Worm (Caenorhabditis elegans) whole organism, midembryonic: ENCODE measurements around the gene let-653.

Experiments used
- T22C8.4 ChIP-seq: fragments of 200-800 bp; sonication (Bioruptor generic); IDR thresholded peaks from 2 replicates; pipeline ENCODE4 v1.3.6; 2022; ENCODE audit warnings: missing genetic modification characterization, missing compliant biosample characterization
- cog-1 ChIP-seq: sonication (generic microtip); optimal IDR thresholded peaks from 2 replicates; lab custom pipeline; 2016; ENCODE audit warnings: missing genetic modification characterization, missing compliant biosample characterization
- flt-1 ChIP-seq: fragments of 200-800 bp; sonication (Bioruptor generic); IDR thresholded peaks from 2 replicates; pipeline ENCODE4 v1.3.6; 2022; ENCODE audit warnings: missing genetic modification characterization, missing compliant biosample characterization
- klf-2 ChIP-seq: fragments of 200-800 bp; sonication (Bioruptor generic); conservative IDR thresholded peaks from 2 replicates; pipeline ENCODE4 v1.3.6; 2022; ENCODE audit warnings: missing genetic modification reagents, missing genetic modification characterization, missing compliant biosample characterization
- med-1 ChIP-seq: sonication (generic microtip); optimal IDR thresholded peaks from 2 replicates; lab custom pipeline; 2017; ENCODE audit warnings: missing genetic modification characterization, mild to moderate bottlenecking, missing compliant biosample characterization, antibody characterized with exemption, missing genetic modification reagents; ENCODE audit not compliant: insufficient read depth
- ref-1 ChIP-seq: fragments of 200-800 bp; sonication (Bioruptor generic); conservative IDR thresholded peaks from 2 replicates; pipeline ENCODE4 v1.3.6; 2022; ENCODE audit warnings: missing genetic modification reagents, missing genetic modification characterization, missing compliant biosample characterization
- tab-1 ChIP-seq: fragments of 200-800 bp; sonication (Bioruptor generic); IDR thresholded peaks from 2 replicates; pipeline ENCODE4 v1.3.6; 2022; ENCODE audit warnings: missing genetic modification characterization, missing compliant biosample characterization
- ztf-23 ChIP-seq: fragments of 200-800 bp; sonication (Bioruptor generic); IDR thresholded peaks from 2 replicates; pipeline ENCODE4 v1.3.6; 2022; ENCODE audit warnings: missing genetic modification reagents, missing genetic modification characterization, missing compliant biosample characterization
- ztf-29 ChIP-seq: fragments of 200-800 bp; sonication (Bioruptor generic); IDR thresholded peaks from 2 replicates; pipeline ENCODE4 v1.3.6; 2022; ENCODE audit warnings: missing genetic modification reagents, missing genetic modification characterization, missing compliant biosample characterization

DNA sequence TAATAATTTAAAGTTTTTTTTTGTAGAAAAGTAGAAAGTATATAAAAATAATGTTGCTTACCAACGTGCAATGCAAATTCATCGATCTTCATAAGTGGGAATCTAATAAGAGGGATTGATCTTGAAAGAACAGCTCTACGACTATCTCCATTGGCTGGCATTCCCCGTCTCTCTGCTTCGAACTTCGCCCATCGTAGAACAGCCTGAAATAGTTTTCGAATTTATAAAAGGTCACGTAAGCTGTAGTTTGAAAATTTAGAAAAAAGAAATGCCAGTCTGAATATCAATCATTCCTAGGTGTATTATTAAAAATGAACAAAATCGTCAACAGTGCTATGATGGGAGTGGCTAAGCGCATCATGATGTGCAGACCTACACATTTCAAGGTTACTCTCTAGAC, 33.5 kb upstream of the let-653 start, which contains the start of gene F38H4.5:
- TF ChIP-seq med-1 (GFP tag; lab: Kevin White, UChicago), result no peak
- TF ChIP-seq flt-1 (GFP tag; lab: Robert Waterston, UW), result no peak
- no peak for TF ChIP-seq ztf-29 (GFP tag; lab: Robert Waterston, UW)
- no peak for TF ChIP-seq ztf-23
- no peak for TF ChIP-seq cog-1
- TF ChIP-seq tab-1, result no peak
- TF ChIP-seq T22C8.4 (GFP tag; lab: Robert Waterston, UW), result no peak
- TF ChIP-seq klf-2 (GFP tag; lab: Robert Waterston, UW), result no peak
- no peak for TF ChIP-seq ref-1 (GFP tag; lab: Robert Waterston, UW)
